Fruit fly (Drosophila melanogaster): ENCODE results near the gene Cpr67Fa1.

- TF ChIP-seq pan (optimal IDR thresholded peaks at IDR 0.05) (no peak), Dll (optimal IDR thresholded peaks at IDR 0.05) (no peak), usp (GFP tag; optimal IDR thresholded peaks at IDR 0.05) (no peak), psq (optimal IDR thresholded peaks at IDR 0.05) (no peak)
Measured at dm6 chr3L:10842830-10843229, 47.0 kb upstream of the Cpr67Fa1 start.

All from whole organism.